Fruit fly (Drosophila melanogaster) ovary, adult (tissue): ENCODE data around the gene CG6443.

Experiments used
- CG17801 ChIP-seq: fragments of 200-800 bp; optimal IDR thresholded peaks from 2 replicates; lab custom pipeline; 2019; ENCODE audit warnings: missing biosample characterization, mild to moderate bottlenecking, missing genetic modification characterization, moderate library complexity; ENCODE audit not compliant: partially characterized antibody

Gene CG6443

DNA sequence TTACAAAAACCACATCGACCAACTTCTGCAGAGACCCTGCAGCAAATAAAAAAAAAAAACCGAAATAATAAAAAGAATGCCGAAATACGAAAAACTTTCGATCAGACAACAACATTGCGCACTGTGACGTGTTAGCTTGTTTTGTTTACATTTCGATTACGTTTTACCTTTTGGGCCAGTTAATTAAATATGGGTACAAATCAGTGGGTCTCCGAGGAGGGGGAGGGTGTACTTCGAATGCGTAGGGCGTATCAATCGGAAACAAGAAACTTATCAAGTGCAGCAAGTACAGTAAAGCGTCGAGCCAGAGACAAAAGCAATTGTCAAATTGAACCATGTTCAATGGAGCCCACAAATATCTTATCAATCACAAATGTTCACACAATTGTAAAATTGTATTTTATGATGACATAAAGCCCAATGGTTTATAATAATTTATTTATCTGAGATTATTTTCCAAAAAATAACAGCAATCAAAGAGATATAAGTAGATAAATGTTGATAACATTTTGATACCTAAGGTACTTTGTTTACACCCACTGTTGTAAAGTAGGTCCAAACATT is 27.2 kb upstream of the CG6443 start, which contains the start of gene Lip1:
TSS of gene Lip1 (minus strand) at position 46 of the 564 bp plus-strand sequence.
- TF ChIP-seq CG17801 (GFP tag; lab: Kevin White, UChicago): no peak

DNA sequence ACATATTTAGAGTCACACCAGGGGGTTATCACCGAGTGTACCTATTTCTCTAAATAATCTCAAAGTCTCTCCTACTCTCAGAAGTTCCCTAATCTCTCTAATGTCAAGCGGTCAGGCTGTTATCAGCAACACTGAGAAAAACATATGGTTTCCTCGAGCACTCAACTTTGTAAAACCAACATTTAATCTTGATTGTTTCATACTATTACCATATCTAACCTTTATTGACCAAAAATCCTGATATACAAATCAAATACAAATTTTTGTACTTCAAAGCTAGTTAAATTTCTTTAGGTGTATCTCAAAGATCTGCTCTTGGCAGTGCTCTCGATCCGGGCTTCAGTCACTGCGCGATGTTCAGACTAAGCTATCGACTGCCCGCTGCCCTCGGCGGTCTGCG is 25.5 kb upstream of the CG6443 start, which contains the start of gene CG6415:
TSS of gene CG6415 (plus strand) at position 341 of the 400 bp plus-strand sequence.
- TF ChIP-seq CG17801 (GFP tag; lab: Kevin White, UChicago): no peak

DNA sequence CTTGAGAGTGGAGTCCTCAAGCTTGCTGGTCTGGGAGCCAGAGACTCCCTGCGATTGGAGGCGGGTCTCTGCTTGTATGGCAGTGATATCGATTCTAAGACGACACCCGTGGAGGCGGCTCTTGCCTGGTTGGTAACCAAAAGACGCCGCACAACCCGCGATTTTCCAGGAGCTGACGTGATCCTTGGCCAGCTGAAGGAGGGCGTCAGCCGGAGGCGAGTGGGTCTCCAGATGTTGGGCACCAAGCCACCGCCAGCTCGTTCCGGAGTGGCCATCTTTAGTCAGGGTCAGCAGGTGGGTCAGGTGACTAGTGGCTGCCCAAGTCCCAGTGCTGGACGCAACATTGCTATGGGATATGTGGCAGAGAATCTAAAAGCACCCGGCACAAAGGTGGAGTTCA is 24.4 kb upstream of the CG6443 start:
- TF ChIP-seq CG17801 (GFP tag; lab: Kevin White, UChicago): no peak

DNA sequence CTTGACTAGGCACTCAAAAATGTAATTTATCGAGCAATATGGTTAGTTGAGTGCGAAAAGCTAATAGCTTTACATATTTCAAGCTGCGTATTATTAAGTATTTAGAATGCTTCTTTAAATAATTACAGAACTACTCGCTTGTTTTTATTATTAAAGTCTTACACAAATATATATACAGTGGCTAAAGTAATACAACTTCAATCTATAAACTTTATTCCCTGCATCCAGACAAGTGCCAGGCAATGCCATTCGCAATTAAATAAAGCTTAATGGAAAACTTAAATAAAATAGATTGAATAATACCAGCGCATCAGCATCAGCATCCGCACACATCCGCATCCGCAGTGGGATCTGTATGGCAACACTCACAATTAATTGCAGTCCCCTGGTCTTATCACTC is 22.5 kb upstream of the CG6443 start:
- no peak for TF ChIP-seq CG17801 (GFP tag; lab: Kevin White, UChicago)

DNA sequence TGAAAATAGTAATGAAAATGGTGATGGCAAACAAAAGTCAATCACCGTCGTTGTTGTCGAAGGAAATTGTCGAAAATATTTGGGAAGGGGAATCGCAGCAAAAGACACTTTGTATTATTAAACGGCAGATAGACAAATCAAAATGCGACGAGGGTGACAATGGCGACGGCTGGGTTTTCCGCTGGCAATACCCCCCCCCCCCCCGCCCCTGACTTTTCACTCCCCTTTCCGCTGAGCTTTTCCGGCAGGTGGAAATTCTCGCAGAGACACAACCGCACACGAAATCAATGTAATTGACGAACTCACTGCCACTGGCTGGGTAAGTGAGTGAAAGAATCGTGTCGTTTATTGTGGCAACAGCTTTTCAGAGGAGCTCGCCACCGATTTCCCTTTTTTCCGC is 20.7 kb upstream of the CG6443 start:
- no peak for TF ChIP-seq CG17801 (GFP tag; lab: Kevin White, UChicago)

DNA sequence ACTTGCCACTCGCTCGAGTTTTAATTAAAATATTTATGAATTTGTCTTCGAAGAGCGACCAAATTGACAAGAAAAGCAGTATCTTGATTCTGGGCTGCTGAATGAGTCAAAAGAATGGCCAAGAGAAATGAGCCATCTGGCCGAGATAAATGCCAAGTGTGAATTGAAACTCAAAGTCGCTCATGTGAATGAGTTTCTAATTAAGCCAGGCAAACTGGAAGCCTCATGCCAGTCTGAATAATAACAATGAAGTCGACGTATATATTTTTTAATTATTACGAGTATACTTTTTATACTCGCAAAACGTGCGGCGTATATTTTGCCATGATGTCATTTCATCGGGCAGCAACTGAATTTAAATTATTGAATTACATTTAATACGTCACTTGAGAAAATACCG is 19.4 kb upstream of the CG6443 start, which contains the start of gene Lip2:
TSS of gene Lip2 (minus strand) at position 101 of the 400 bp plus-strand sequence.
- TF ChIP-seq CG17801 (GFP tag; lab: Kevin White, UChicago): no peak

DNA sequence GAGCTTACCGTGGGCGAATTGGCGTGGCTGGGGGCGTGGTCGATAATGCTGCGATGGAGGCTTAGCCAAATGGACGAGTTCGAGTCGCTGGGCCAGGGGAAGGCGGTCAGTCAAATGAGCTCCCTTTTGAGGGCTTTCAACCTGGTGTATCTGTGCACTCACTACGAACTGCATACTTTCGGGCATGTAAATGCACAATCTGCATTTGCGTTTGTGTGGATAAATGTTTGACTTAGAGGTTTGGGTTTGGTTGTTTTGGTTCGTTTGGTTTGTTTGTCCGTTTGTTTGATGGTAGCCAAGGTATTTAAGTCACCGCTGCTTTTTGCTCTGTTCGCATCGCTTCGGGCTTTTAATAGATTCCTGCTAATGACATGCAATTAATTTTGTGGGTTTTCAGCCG is 17.6 kb upstream of the CG6443 start:
- no peak for TF ChIP-seq CG17801 (GFP tag; lab: Kevin White, UChicago)

DNA sequence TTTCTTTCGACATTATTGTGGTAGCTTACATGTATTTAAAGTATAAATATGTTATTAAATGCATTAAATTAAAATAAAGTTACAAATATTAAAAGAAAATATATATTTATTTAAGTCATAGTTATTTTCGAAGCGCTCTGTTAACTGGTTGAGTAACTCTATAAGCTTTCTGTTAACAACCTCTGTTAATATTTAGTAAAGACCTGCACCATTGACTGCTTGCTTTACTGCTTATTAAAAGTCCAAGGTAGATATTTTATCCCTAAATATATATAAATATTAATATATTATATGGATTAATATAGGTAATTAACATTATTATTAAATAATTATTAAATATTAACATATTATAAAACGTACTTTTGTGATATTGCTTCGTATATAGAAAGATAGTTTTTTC is 7.2 kb upstream of the CG6443 start:
- no peak for TF ChIP-seq CG17801 (GFP tag; lab: Kevin White, UChicago)

DNA sequence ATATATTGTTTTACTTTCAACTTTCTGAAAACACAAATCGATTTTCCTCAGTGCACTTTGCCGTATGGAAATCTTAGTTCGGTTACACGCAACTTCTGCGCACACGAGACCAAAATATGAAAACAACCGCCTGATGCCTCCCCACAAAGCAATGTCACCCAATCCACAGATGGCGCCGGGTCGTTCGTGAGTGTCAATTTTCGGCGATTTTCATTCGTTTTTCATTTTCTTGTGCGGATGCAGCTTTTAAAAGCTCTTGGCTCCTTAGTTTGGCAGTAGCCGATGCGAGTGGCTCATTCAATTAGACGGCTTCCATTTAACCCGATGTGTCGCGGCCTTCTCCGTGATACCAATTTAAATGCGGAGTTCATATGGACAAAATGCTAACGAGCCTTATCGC is 4.9 kb upstream of the CG6443 start, which contains the start of gene CG6431:
TSS of gene CG6431 (plus strand) at position 301 of the 400 bp plus-strand sequence.
- no peak for TF ChIP-seq CG17801 (GFP tag; lab: Kevin White, UChicago)

DNA sequence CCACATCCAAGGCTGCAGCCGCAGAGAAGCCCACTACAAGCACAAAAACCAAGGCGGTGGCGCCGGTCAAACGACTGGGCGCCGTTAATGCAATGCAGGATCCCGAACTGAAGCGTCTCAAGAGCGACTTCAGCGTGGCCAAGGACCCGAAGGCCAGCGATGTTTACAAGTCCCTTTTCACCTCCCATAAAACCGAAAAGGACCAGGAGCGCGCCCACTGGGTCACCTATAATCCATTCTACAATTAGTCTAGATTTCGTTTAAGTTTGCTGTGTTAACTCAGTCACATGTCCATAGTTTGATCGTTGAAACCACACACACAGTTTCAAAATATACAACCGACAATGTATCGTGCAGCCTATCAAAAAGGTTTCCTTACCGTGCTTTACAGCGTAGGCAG is 1.2 kb downstream of the CG6443 start, which contains the start of gene CG17118:
TSS of gene CG17118 (plus strand) at position 301 of the 400 bp plus-strand sequence.
- no peak for TF ChIP-seq CG17801 (GFP tag; lab: Kevin White, UChicago)

DNA sequence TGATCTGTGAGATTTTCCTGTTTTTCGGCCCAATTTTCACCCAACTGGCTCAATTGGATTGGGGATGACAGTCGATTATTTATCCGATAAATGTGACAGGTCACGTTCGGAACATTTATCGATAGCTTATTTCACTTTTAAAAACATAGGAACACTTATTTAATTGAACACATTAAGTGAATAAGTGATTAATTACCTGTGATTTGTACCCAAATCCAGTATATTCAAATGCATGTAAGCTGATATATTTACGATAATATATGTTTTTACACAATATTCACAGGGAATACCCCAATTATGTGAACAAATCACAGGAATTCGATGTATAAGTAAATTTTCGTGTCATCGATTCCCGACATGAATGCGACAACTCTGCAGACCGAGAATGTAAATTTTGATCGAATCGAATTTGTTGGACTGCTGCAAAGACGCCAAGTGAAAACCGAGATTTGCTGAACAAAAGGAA is 3.6 kb downstream of the CG6443 start, which contains the start of the genes EMC3 and Dpy-30L1:
TSS of gene EMC3 (minus strand) at position 81 of the 466 bp plus-strand sequence.
TSS of gene Dpy-30L1 (plus strand) at position 311 of the 466 bp plus-strand sequence.
- TF ChIP-seq CG17801 (GFP tag; lab: Kevin White, UChicago): peak; percentile 51

DNA sequence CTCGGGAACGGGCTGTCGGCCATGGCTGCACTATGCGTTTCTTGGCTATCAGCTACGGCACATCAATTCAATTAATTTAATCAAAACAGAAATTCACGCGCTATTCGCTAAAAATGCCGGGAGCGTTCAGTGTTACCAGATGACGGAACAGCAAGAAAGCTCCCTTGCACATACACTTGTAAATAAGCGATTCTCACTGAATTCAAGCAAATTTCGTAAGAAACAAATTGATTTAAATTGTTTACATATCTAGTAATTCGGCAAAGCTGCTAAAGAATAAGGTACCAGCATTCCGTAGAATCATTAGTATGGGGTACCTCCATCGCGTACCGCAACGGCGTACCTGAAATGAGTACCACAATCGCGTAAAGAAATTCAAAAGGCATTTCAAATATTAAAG is 7.1 kb downstream of the CG6443 start, which contains the start of gene Nup107:
TSS of gene Nup107 (minus strand) at position 149 of the 400 bp plus-strand sequence.
- no peak for TF ChIP-seq CG17801 (GFP tag; lab: Kevin White, UChicago)

DNA sequence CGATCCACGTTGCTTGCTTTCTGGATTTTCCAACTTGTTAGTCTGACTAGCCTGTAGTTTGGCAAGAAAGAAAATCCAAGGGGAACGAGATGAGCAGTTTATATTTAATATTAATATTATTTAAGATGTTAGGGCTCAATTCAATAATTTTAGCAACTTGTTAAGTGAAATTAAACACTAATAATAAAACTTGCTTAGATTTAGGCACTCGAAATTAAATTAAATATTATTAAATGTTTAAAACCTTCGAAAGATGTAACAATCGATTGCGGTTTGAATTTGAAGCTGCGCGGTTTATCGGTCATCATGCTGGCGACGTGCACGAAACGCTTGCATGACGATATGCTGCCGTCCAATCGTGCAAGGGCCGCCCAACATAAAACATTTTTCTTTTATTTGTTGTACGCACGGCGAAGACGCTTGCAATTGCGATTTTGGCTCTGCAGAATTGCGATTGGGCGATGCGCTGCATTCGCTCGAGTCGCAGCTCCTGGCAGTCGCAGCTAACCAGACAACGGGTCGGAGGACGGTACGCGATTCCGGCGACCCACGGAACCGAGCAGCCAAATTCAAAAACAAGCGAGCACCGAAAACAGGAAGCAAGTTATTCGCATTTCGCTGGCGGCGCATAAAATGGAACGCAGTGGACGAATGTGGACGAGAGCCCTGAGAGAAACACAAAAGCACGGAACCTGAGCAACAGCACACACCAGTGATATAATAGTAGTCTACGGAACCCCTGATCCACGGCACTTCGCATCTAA is 8.4 kb downstream of the CG6443 start, which contains the start of the genes Vha16-5 and CG12299:
TSS of gene Vha16-5 (minus strand) at position 51 of the 764 bp plus-strand sequence.
TSS of gene CG12299 (plus strand) at position 353 of the 764 bp plus-strand sequence.
- peak; percentile 80 for TF ChIP-seq CG17801 (GFP tag; lab: Kevin White, UChicago)

DNA sequence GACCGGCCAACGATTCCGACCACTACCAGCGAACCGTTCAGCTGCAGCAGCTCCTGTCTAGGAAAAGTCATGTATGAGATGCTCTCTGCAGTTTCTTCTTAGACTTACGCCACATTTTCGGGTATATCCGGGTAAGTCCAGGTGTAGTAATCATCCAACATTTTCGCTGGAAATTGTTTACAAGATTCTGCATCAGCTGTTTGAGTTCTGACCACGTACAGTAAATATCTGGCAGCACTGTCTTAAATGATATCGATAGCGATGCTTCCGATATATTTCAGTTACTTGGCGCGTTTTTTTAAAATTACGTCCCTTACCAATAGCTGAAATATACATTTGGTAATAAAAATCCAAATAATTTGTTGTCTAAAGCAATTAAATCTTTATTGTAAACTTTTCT is 14.9 kb downstream of the CG6443 start, which contains the start of gene CG6729:
TSS of gene CG6729 (minus strand) at position 222 of the 400 bp plus-strand sequence.
- TF ChIP-seq CG17801 (GFP tag; lab: Kevin White, UChicago): no peak

DNA sequence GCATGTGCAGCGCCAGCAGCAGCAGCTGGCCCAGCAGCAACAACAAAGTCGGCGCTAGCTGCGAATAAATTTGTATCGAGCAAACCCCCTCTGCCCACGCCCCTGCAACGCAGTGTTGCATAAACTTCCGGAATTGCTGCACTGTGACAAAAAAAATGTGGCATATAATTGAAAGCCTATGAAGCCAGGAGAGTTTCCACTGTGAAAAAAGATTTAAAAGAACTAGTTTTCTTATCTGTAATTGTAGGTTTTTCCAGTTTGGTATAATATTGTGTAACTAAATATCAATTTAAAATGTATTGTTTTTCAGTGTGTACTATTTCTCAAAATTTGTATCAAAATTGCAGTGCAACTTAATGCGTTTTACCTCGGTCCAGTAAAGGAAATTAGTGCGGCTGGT is 19.4 kb downstream of the CG6443 start:
- TF ChIP-seq CG17801 (GFP tag; lab: Kevin White, UChicago): no peak
